Fruit fly (Drosophila melanogaster): Measurements from ENCODE around the gene Gr32a.

Gene Gr32a

DNA sequence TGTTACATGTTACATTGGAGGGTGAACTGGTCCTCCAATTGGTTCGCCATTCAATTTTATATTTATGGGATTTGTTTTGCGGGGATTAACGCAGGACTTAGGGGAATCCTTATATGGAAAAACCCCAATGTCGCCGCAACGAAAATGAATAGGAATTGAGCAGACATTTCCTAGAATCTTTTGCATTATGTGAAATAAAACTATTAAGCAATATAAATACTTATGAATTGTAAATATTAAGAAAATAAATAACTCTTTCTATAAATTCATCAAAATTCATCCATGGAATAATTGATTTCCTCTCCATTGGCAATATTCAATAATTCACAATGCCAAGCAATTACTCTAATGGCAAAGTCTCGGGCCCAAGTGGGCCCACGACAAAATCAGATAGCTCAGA lies at the start of gene Gr32a:
Gene Gr32a (plus strand): TSS at position 301 of the 400 bp plus-strand sequence.
- TF ChIP-seq CG8478 (optimal IDR thresholded peaks at IDR 0.05), result no peak
- no peak for TF ChIP-seq CTCF (optimal IDR thresholded peaks at IDR 0.05)

DNA sequence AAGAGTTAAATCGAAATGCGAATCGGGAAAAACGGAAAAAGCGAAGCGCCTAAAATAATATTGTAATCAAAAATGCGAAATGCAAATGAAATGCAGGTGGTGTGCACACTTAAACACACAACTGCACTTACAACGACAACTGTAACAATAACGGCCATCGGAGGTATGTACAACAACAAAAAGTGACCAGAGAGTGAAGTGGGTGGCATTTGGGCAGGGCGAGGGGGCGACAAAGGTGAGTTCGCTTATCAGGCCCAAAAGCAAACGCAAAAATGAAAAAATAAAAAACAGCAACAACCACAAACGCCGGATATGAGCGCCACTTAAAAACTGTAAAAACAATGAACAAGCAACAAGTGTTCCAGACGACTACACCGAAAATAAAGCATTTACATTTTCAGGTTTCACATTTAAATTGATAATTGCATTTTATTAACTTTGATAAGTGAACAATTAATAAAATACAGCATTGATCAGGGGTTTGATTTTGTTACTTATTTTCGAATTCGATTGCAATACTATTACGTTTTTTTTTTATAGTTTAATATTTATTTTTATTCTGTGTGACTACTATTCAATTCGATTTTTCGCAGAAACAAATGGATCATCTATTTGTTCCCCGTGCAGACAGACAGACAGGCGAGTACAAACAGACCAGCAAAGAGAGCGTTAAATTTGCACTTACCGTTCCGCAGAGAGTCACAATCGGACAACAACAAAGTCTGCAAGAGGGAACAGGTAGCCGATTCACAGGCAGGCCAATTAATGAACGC lies 48.5 kb upstream of the Gr32a start:
- TF ChIP-seq CTCF (optimal IDR thresholded peaks at IDR 0.05) (no peak), CG8478 (optimal IDR thresholded peaks at IDR 0.05) (no peak)

DNA sequence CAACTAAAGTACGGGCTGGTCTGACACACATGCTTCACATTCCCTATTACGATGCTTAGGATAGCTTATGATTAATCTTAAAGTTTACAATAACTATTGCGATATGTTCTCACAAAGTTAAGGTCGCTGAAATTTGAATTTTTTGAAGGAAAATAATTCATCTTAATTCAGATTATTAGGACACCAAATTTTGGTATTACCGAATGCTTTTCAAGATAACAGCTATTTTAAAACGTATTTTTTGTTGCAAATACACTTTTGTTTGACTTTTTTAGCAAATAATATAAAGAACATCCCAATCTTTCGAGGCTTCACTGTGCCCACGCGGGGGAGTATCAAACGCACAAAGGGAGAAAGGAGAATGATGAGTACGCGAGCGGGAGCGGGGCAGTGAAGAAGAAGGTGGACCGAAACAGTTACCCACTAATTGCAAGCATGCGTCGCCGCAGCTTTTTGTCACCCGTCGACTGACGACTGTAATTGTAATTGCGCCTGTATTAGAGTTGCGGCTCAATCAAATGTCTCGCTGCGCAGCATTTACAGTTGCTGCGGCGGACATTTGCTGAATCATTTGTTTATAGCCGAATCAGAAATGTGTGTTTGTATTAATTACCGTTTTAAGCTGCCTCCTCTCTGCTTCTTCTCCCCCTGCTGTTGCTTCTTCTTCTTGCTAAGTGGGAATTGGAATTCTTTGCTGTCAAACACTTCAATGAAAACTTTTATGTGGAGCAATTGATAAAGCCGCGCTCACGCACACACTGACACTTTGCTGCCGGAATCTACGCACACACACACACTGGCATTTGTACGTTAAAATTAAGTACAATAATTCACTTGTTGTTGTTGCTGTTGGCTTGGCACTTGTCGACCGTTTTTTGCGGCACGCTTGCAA lies 47.6 kb upstream of the Gr32a start:
- no peak for TF ChIP-seq CG8478 (optimal IDR thresholded peaks at IDR 0.05)
- no peak for TF ChIP-seq CTCF (optimal IDR thresholded peaks at IDR 0.05)

DNA sequence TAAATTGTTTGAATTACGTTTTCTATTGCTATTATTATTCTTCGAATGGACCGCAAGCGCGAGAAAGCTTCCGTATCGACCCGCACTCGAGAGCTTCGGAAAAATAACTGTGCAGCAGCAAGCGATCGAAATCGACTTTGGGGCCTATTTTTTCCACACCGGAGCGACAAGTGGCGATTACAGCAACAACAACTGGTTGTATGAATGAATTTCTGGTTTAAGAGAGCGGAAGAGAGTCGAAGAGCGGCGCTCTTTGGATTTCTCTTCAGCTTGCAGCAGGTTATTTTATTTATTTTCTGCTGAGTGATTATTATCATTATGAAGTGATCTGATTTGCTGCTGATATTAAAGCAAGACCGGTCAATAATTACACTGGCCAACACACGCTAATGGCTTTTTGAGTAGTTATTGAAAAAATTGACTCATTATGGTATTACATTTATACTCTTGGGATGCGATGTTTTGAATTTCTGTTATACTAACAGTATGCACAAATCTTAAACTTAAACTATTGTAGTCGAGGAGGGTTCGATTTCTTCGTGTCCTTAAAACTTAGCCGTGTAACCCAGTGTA lies 46.8 kb upstream of the Gr32a start, which contains the start of gene Samuel:
Gene Samuel (minus strand): TSS at position 112 of the 573 bp plus-strand sequence.
- TF ChIP-seq CTCF (optimal IDR thresholded peaks at IDR 0.05), result no peak
- no peak for TF ChIP-seq CG8478 (optimal IDR thresholded peaks at IDR 0.05)

DNA sequence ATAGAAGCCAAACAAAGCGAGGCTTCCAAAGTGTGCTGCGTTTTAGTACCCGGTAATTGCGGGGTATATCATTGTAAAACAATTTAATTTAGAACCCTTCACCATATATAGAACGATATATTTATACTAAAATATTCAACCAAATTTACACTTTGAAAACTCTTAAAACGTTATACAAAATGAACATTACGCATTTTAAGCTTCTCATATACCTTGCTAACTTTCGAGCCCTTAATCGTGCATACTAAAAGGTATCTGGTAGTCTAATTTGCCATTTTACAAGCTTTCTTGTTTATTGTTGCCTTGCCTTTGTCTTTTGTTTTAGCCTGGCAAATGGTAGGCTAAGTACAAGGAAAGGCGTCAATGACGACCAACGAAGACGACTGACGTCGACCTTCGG lies 45.8 kb upstream of the Gr32a start:
- no peak for TF ChIP-seq CG8478 (optimal IDR thresholded peaks at IDR 0.05)
- TF ChIP-seq CTCF (optimal IDR thresholded peaks at IDR 0.05), result no peak

DNA sequence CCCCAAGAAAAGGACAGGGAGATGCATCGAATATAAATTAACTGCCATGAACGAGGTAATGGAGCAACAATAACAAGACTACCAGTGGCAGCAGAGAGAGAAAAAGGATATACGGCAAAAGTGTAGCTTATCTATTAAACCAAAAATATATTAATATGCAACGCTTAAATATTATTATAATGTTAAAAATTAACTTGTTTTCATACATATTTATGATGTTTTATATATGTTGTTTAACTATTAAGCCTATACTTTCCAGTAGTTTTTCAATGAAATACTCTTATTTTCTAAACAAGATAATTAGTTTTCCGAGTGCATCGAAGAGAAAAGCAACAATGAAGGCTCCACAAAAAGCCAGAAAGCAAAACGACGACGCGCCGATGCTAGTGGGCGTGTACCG lies 45.4 kb upstream of the Gr32a start:
- TF ChIP-seq CTCF (optimal IDR thresholded peaks at IDR 0.05), result no peak
- no peak for TF ChIP-seq CG8478 (optimal IDR thresholded peaks at IDR 0.05)

DNA sequence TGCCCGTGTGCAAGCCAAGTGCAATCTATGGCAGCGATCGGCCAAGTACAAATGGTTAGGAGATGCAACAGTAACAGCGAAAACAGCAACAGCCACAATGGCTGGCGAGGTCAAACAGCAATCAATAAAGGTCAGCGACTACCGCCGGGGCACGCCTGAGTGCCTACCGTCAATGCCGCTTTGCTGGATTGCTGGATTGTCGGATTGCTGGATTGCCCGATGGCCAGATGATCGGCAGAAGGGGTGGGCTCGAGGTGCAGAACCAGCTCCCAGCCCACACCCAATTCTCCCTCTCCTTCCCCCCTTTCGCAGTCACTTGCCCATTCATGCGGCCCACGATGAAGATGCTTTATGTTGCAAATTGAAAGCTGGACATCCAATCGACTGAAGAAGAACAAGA lies 44.9 kb upstream of the Gr32a start:
- TF ChIP-seq CTCF (optimal IDR thresholded peaks at IDR 0.05), result no peak
- no peak for TF ChIP-seq CG8478 (optimal IDR thresholded peaks at IDR 0.05)

DNA sequence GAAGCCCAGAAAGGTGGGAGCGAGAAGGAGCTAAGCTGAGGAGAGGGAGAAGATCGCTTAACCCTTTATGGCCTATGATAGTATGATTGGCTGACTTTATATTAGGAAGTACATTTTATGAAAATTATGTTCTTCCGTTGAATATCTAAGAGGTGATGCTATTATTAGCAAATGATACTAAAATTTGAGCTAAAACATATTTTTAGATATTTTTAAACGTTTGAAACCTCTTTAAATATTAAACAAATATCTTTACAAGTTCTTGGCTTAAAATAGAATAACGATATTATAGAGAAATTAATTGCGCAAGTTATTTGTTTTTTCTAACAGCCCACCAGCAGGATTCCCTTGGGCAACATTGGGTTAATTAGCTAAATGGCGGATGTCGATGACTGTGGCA lies 44.3 kb upstream of the Gr32a start:
- TF ChIP-seq CTCF (optimal IDR thresholded peaks at IDR 0.05), result no peak
- no peak for TF ChIP-seq CG8478 (optimal IDR thresholded peaks at IDR 0.05)

DNA sequence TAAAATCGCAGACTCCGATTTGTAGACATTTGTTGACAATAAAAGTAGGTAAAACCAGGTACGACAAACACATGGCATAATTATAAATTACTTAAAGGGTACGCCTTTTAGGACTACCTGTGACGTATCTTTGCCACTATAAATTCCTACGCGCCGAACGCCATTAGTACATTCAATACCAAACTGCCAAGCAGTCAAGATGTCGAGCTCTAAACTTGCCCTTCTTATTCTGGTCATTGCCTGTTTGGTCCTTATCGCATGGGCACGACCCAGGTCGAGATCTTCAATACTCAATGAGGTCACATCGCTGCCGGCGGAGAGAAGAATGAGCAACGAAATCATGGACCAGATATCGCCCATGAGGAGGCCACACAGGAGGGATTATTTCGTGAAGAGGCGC lies 43.0 kb upstream of the Gr32a start, which contains the start of gene CG14915:
Gene CG14915 (plus strand): TSS at position 166 of the 400 bp plus-strand sequence.
- TF ChIP-seq CG8478 (optimal IDR thresholded peaks at IDR 0.05) (no peak), CTCF (optimal IDR thresholded peaks at IDR 0.05) (no peak)

DNA sequence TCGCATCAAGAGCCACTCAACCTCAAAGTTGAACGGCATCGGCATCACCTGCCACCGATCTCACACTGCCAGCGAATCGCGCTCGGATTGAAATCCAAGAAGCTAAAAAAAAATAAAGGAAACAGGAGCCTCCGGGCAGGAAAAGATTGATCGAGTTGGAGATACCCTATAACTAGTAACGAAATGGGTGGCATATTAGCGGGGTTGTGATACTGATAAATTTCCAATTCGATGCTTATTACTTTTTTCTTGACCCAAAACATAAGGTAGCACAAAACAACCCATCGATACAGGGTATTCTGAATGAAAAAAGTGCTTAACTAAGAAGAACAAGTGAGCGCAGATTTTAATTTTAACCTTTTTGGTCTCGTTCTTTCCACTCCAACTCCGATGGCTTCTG lies 41.6 kb upstream of the Gr32a start:
- TF ChIP-seq CG8478 (optimal IDR thresholded peaks at IDR 0.05), result no peak
- TF ChIP-seq CTCF (optimal IDR thresholded peaks at IDR 0.05), result no peak

DNA sequence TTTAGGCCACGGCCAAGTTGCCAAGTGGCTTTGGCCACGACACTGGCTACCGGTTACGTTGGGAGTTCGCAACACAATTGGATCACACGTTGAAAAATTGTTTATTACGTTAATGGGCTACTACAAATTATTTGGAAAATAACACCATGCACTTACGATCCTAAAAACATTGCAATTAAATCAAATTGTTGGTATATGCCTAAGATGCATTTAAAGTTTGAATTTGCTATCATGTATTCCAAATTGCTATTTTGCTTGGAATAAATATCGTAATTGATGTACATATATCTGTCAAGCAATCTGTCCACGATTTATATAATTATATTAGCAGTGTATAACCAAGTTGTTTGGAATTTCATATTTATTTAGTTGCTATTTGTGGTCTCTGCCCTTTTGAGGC lies 40.9 kb upstream of the Gr32a start:
- TF ChIP-seq CG8478 (optimal IDR thresholded peaks at IDR 0.05) (no peak), CTCF (optimal IDR thresholded peaks at IDR 0.05) (no peak)

DNA sequence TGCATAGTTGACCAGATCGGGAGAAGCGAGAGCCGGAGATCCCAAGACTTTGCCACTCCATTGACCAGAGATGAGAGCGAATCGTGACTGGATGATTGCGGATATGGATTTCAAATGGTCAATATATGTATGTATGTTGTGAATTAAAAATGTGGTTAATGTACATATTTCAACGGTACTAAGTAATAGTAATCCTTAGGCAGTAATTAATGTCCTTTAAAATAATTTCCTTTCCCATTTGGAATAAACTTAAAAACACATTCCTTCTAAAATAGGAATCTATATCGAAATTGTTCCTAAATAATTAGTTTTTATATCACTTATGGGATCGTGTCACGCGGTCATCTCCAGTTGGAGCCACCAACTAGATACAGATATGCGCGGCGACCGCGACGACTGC lies 39.9 kb upstream of the Gr32a start:
- TF ChIP-seq CG8478 (optimal IDR thresholded peaks at IDR 0.05), result no peak
- no peak for TF ChIP-seq CTCF (optimal IDR thresholded peaks at IDR 0.05)

DNA sequence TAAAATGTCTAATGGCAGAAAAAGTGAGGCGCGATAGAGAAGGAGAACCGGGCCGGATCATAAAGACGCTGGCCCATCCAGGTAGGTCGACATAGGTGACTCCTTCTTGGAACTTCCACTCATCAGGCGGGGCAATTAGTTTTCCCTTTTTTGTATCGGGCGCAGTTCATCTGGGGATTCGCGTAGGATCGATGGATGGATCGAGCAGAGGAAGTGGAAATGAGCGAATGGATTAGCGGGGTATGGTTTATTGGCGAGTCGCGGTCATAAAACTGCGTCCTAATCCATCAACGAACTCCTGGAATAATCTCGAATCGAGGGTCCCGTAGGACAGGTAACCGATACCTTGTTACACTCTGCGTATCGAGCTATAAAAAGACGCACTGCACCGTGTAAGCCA lies 38.7 kb upstream of the Gr32a start, which contains the start of gene CG43725:
Gene CG43725 (plus strand): TSS at position 400 of the 400 bp plus-strand sequence.
- TF ChIP-seq CG8478 (optimal IDR thresholded peaks at IDR 0.05) (no peak), CTCF (optimal IDR thresholded peaks at IDR 0.05) (no peak)

DNA sequence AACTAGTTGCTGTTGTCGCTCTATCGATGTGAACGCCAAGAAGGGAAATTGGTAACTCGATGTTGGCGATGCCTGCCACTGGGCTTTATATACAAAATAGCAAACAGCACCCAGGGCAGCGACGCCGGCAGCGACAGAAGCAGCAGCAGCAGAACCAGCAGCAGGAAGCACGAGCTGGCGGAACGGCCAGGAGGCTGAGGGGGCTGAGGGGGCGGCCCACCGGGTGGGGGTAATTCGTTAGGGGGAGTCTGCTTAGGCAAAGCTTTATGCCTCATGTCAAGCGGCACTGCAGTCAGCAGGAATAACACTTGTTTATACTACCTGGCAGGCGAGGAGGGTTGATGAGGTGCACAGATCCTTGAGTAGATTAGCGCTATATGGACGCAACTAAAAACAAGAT lies 32.5 kb upstream of the Gr32a start, which contains the start of gene AstC:
Gene AstC (minus strand): TSS at position 63 of the 400 bp plus-strand sequence.
- no peak for TF ChIP-seq CG8478 (optimal IDR thresholded peaks at IDR 0.05)
- no peak for TF ChIP-seq CTCF (optimal IDR thresholded peaks at IDR 0.05)

DNA sequence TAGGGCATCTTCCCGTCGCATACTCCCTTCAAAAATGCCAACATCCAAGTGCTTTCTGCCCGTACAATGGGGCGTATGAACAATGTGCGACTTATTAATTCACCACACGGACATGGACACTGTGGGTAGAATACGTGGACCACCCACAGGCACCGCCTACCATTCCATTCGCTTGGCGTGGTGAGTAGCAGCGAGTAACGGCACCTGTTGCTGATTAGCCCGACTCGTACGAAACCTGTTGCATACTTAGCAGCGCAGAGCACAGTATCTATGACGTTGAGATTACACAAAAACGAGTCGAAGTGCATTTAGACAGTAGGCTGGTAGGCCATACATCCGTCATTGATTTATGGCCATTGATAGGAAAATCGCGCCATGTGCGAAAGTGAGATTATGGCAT lies 31.8 kb upstream of the Gr32a start:
- TF ChIP-seq CG8478 (optimal IDR thresholded peaks at IDR 0.05), result no peak
- no peak for TF ChIP-seq CTCF (optimal IDR thresholded peaks at IDR 0.05)

All from S2 (cell line).